Fruit fly (Drosophila melanogaster): Measurements from ENCODE around the gene Septin2.

Septin2 gene

dm6 chr3R:20597407-20598325 lies 9.5 kb upstream of the Septin2 start (continued):
- TF ChIP-seq nau (GFP tag; optimal IDR thresholded peaks at IDR 0.05) (no peak), ranshi (GFP tag; IDR thresholded peaks at IDR 0.05) (no peak), CG12769 (tag; optimal IDR thresholded peaks at IDR 0.05) (no peak), E2f1 (GFP tag; IDR thresholded peaks at IDR 0.05) (no peak), disco-r (GFP tag; optimal IDR thresholded peaks at IDR 0.05) (no peak), CG13894 (tag; optimal IDR thresholded peaks at IDR 0.05) (peak; percentile 79), dysf (GFP tag; IDR thresholded peaks at IDR 0.05) (0 out of 3 replicates have a peak, but pooled peaks have one; percentile 13), CG32767 (GFP tag; IDR thresholded peaks at IDR 0.05) (peak; percentile 60), pb (GFP tag; optimal IDR thresholded peaks at IDR 0.05) (no peak), CG7745 (tag; optimal IDR thresholded peaks at IDR 0.05) (no peak), Fer3 (tag; optimal IDR thresholded peaks at IDR 0.05) (no peak), zen2 (GFP tag; IDR thresholded peaks at IDR 0.05; ENCODE audit: partially characterized antibody) (no peak), CG2199 (GFP tag; IDR thresholded peaks at IDR 0.05) (no peak), Ets65A (GFP tag) (peak; percentile 77), CG6254 (GFP tag; optimal IDR thresholded peaks at IDR 0.05) (no peak), CG8089 (GFP tag; optimal IDR thresholded peaks at IDR 0.05) (no peak)

- TF ChIP-seq NC2α (GFP tag; optimal IDR thresholded peaks at IDR 0.05): no peak
- no peak for TF ChIP-seq corto (GFP tag; optimal IDR thresholded peaks at IDR 0.05)
- TF ChIP-seq sens (GFP tag): peak; percentile 64
- TF ChIP-seq vvl (GFP tag; IDR thresholded peaks at IDR 0.05): peak; percentile 61; the same call in 1 of the 2 replicates
- peak in 1 of 3 experiments; percentile 61 for TF ChIP-seq Stat92E (GFP tag; optimal IDR thresholded peaks at IDR 0.05)
- TF ChIP-seq pros (GFP tag; optimal IDR thresholded peaks at IDR 0.05): peak; percentile 48
- peak; percentile 24 for TF ChIP-seq cad (GFP tag; optimal IDR thresholded peaks at IDR 0.05)
- TF ChIP-seq cg (GFP tag; optimal IDR thresholded peaks at IDR 0.05): peak; percentile 10
- peak; percentile 54 for TF ChIP-seq twi (tag; optimal IDR thresholded peaks at IDR 0.05)
- TF ChIP-seq CG13894 (tag; optimal IDR thresholded peaks at IDR 0.05): peak; percentile 17
- no peak for TF ChIP-seq az2 (GFP tag; optimal IDR thresholded peaks at IDR 0.05)
- peak; percentile 6 for TF ChIP-seq phol (tag; optimal IDR thresholded peaks at IDR 0.05)
Observed at dm6 chr3R:20596337-20596962, 8.3 kb upstream of the Septin2 start.

dm6 chr3R:20595901-20596300 lies 7.7 kb upstream of the Septin2 start:
- no peak for TF ChIP-seq pfk (GFP tag; optimal IDR thresholded peaks at IDR 0.05)
- peak; percentile 95 for TF ChIP-seq CG10431 (GFP tag; optimal IDR thresholded peaks at IDR 0.05)
- no peak for TF ChIP-seq Taf1 (GFP tag; IDR thresholded peaks at IDR 0.05)

dm6 chr3R:20595145-20595812 lies 7.1 kb upstream of the Septin2 start:
- TF ChIP-seq CG8281 (tag; optimal IDR thresholded peaks at IDR 0.05) (peak; percentile 92), CG11456 (GFP tag; IDR thresholded peaks at IDR 0.05) (0 out of 3 replicates have a peak, but pooled peaks have one; percentile 21), CG11504 (tag; optimal IDR thresholded peaks at IDR 0.05) (peak; percentile 12), dati (GFP tag; IDR thresholded peaks at IDR 0.05) (0 out of 2 replicates have a peak, but pooled peaks have one; percentile 13), CG9797 (GFP tag; optimal IDR thresholded peaks at IDR 0.05) (no peak), Sox100B (GFP tag; optimal IDR thresholded peaks at IDR 0.05) (no peak), amos (GFP tag; IDR thresholded peaks at IDR 0.05; ENCODE audit: partially characterized antibody) (peak; percentile 20; the same call in 1 of the 2 replicates), crol (GFP tag; IDR thresholded peaks at IDR 0.05) (peak; percentile 81), CG10147 (GFP tag; optimal IDR thresholded peaks at IDR 0.05) (no peak), CG10979 (tag; optimal IDR thresholded peaks at IDR 0.05) (peak; percentile 33), sna (GFP tag; IDR thresholded peaks at IDR 0.05; ENCODE audit: partially characterized antibody) (no peak), CG2120 (GFP tag; optimal IDR thresholded peaks at IDR 0.05) (no peak), ci (GFP tag; IDR thresholded peaks at IDR 0.05) (0 out of 3 replicates have a peak, but pooled peaks have one; percentile 26)
